Worm (Caenorhabditis elegans) whole organism, midembryonic: Measurements from ENCODE around the gene C33D3.5.

Source experiments
- T22C8.4 ChIP-seq: fragments of 200-800 bp; sonication (Bioruptor generic); IDR thresholded peaks from 2 replicates; pipeline ENCODE4 v1.3.6; 2022; ENCODE audit warnings: missing genetic modification characterization, missing compliant biosample characterization
- cog-1 ChIP-seq: sonication (generic microtip); optimal IDR thresholded peaks from 2 replicates; lab custom pipeline; 2016; ENCODE audit warnings: missing genetic modification characterization, missing compliant biosample characterization
- flt-1 ChIP-seq: fragments of 200-800 bp; sonication (Bioruptor generic); IDR thresholded peaks from 2 replicates; pipeline ENCODE4 v1.3.6; 2022; ENCODE audit warnings: missing genetic modification characterization, missing compliant biosample characterization
- ref-1 ChIP-seq: fragments of 200-800 bp; sonication (Bioruptor generic); conservative IDR thresholded peaks from 2 replicates; pipeline ENCODE4 v1.3.6; 2022; ENCODE audit warnings: missing genetic modification reagents, missing genetic modification characterization, missing compliant biosample characterization
- ztf-23 ChIP-seq: fragments of 200-800 bp; sonication (Bioruptor generic); IDR thresholded peaks from 2 replicates; pipeline ENCODE4 v1.3.6; 2022; ENCODE audit warnings: missing genetic modification reagents, missing genetic modification characterization, missing compliant biosample characterization
- ztf-29 ChIP-seq: fragments of 200-800 bp; sonication (Bioruptor generic); IDR thresholded peaks from 2 replicates; pipeline ENCODE4 v1.3.6; 2022; ENCODE audit warnings: missing genetic modification reagents, missing genetic modification characterization, missing compliant biosample characterization

DNA sequence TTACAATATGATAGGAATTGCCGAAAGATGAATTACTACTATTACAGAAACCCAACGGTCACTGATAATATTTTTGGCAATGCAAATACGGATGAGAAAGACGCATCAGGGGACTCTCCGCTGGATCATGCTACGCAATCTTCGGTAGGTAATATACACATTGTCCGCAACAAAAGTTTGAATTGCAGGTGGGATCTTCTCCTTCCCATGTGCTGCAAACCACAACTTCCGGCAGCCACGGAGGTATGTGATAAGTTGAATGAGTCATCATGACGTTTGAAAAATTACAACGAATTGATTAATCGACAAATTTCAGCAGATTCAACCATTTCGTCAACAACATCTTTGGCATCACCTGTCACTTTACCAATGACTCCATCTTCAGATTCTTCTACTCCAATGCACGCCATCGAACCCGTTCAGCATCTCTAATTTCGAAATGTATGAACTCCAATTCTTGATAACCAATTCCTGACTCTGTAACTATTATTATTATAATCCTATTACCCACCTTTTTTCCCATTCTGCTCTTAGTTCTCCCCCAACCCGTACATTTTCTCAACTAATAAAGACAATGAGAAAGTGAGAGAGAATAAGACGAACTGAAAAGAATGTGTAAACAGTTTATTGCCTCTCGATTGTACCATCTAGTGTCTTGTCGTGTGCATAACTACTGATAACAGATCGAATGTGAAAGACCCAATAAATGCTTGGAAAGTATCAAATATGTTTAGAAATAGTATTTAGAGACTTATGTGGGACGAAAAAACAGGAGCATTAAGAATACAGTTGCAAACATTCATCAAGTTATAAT lies 13.8 kb upstream of the C33D3.5 start:
- TF ChIP-seq ztf-23 (GFP tag; lab: Robert Waterston, UW), result no peak
- TF ChIP-seq flt-1 (GFP tag; lab: Robert Waterston, UW), result no peak
- TF ChIP-seq cog-1, result no peak
- TF ChIP-seq ref-1 (GFP tag; lab: Robert Waterston, UW), result no peak
- no peak for TF ChIP-seq T22C8.4 (GFP tag; lab: Robert Waterston, UW)
- no peak for TF ChIP-seq ztf-29
